Fruit fly (Drosophila melanogaster) whole organism, embryonic: Measurements from ENCODE around the gene Gpdh1.

ENCODE experiments used
- Blimp-1 ChIP-seq: fragments of 200-800 bp; sonication (Bioruptor generic); optimal IDR thresholded peaks from 3 replicates; lab custom pipeline; 2018; ENCODE audit warnings: missing biosample characterization, missing genetic modification characterization, mild to moderate bottlenecking, moderate library complexity, missing genetic modification reagents
- CG15696 ChIP-seq: fragments of 200-800 bp; sonication (Bioruptor generic); optimal IDR thresholded peaks from 2 replicates; lab custom pipeline; 2019; ENCODE audit warnings: missing biosample characterization, mild to moderate bottlenecking, missing genetic modification characterization, moderate library complexity
- CG3407 ChIP-seq: fragments of 200-800 bp; sonication (Bioruptor generic); optimal IDR thresholded peaks from 2 replicates; lab custom pipeline; 2018; ENCODE audit warnings: missing biosample characterization, mild to moderate bottlenecking, missing genetic modification characterization
- CG6654 ChIP-seq: fragments of 200-800 bp; sonication (Bioruptor generic); optimal IDR thresholded peaks from 2 replicates; lab custom pipeline; 2017; ENCODE audit warnings: missing biosample characterization, mild to moderate bottlenecking, missing genetic modification characterization
- CG9727 ChIP-seq: fragments of 200-800 bp; sonication (Bioruptor generic); optimal IDR thresholded peaks from 3 replicates; lab custom pipeline; 2017; ENCODE audit warnings: missing biosample characterization, mild to moderate bottlenecking, missing genetic modification characterization
- HLH3B ChIP-seq: fragments of 200-800 bp; sonication (Bioruptor generic); IDR thresholded peaks from 2 replicates; pipeline ENCODE4 v1.3.6; 2022; ENCODE audit warnings: missing biosample characterization, missing genetic modification characterization
- HmgD ChIP-seq: fragments of 200-800 bp; sonication (Bioruptor generic); optimal IDR thresholded peaks from 3 replicates; lab custom pipeline; 2016; ENCODE audit warnings: missing biosample characterization, missing genetic modification characterization
- Hsf ChIP-seq: fragments of 200-800 bp; sonication (Bioruptor generic); optimal IDR thresholded peaks from 3 replicates; lab custom pipeline; 2016; ENCODE audit warnings: missing biosample characterization, missing genetic modification characterization
- Jarid2 ChIP-seq: fragments of 200-800 bp; sonication (Bioruptor generic); optimal IDR thresholded peaks from 3 replicates; lab custom pipeline; 2017; ENCODE audit warnings: mild to moderate bottlenecking, missing biosample characterization, missing genetic modification reagents, missing genetic modification characterization
- ase ChIP-seq: fragments of 200-800 bp; sonication (Bioruptor generic); IDR thresholded peaks from 3 replicates; pipeline ENCODE4 v1.3.6; 2022; ENCODE audit warnings: missing biosample characterization, missing genetic modification characterization
- jumu ChIP-seq: fragments of 200-800 bp; sonication (Bioruptor generic); optimal IDR thresholded peaks from 3 replicates; lab custom pipeline; 2016; ENCODE audit warnings: missing biosample characterization, missing genetic modification characterization
- maf-S ChIP-seq: fragments of 200-800 bp; sonication (Bioruptor generic); optimal IDR thresholded peaks from 2 replicates; lab custom pipeline; 2016; ENCODE audit warnings: missing biosample characterization, missing genetic modification characterization
- sc ChIP-seq, 3 experiments: fragments of >200 bp in 2 of 3; fragments of 200-800 bp in 1 of 3; sonication (Bioruptor generic) in 1 of 3; optimal IDR thresholded peaks; 2 replicates in 2 of 3; 3 replicates in 1 of 3; lab custom pipeline; 2017; ENCODE audit warnings: mild to moderate bottlenecking in 1 of 3, missing biosample characterization in 1 of 3, missing genetic modification characterization in 1 of 3, missing genetic modification reagents in 1 of 3
- slp2 ChIP-seq: fragments of 200-800 bp; sonication (Bioruptor generic); optimal IDR thresholded peaks from 2 replicates; lab custom pipeline; 2016; ENCODE audit warnings: missing biosample characterization, missing genetic modification characterization

- TF ChIP-seq CG3407: no peak
- no peak for TF ChIP-seq sc (optimal IDR thresholded peaks at IDR 0.05; lab: Kevin White, UChicago)
- TF ChIP-seq sc (GFP tag; optimal IDR thresholded peaks at IDR 0.05; lab: Kevin White, UChicago): no peak
- no peak for TF ChIP-seq CG9727
- peak; percentile 54 for TF ChIP-seq Blimp-1
- TF ChIP-seq Jarid2 (GFP tag; lab: Kevin White, UChicago): no peak
- no peak for TF ChIP-seq ase (GFP tag; lab: Robert Waterston, UW)
- no peak for TF ChIP-seq slp2
- no peak for TF ChIP-seq jumu
- no peak for TF ChIP-seq CG15696 (tag; lab: Kevin White, UChicago)
- TF ChIP-seq maf-S (GFP tag; lab: Kevin White, UChicago): no peak
- TF ChIP-seq HLH3B (GFP tag; lab: Robert Waterston, UW): no peak
- no peak for TF ChIP-seq CG6654 (GFP tag; lab: Kevin White, UChicago)
- no peak for TF ChIP-seq Hsf
- TF ChIP-seq HmgD: no peak
Observed at dm6 chr2L:5971093-5971808, 27.8 kb downstream of the Gpdh1 start.
